Fruit fly (Drosophila melanogaster) whole organism, prepupa: ENCODE data around the gene CG11373.

Source experiments
- Blimp-1 ChIP-seq: fragments of 200-800 bp; sonication (Bioruptor generic); optimal IDR thresholded peaks from 3 replicates; lab custom pipeline; 2017; ENCODE audit warnings: missing biosample characterization, missing genetic modification characterization, mild to moderate bottlenecking, moderate library complexity, missing genetic modification reagents
- CG10631 ChIP-seq: fragments of 200-800 bp; sonication (Bioruptor generic); optimal IDR thresholded peaks from 2 replicates; lab custom pipeline; 2016; ENCODE audit warnings: missing biosample characterization, missing genetic modification characterization
- CG10669 ChIP-seq: fragments of 200-800 bp; sonication (Bioruptor generic); optimal IDR thresholded peaks from 3 replicates; lab custom pipeline; 2018; ENCODE audit warnings: missing biosample characterization, mild to moderate bottlenecking, missing genetic modification characterization, moderate library complexity
- CG11294 ChIP-seq: fragments of 200-800 bp; sonication (Bioruptor generic); IDR thresholded peaks from 2 replicates; pipeline ENCODE4 v1.3.6; 2022; ENCODE audit warnings: missing biosample characterization, missing genetic modification characterization
- CG11762 ChIP-seq: fragments of 200-800 bp; sonication (Bioruptor generic); optimal IDR thresholded peaks from 3 replicates; lab custom pipeline; 2016; ENCODE audit warnings: missing biosample characterization, missing genetic modification characterization; ENCODE audit not compliant: insufficient read depth
- CG11902 ChIP-seq: fragments of 200-800 bp; sonication (Bioruptor generic); optimal IDR thresholded peaks from 3 replicates; lab custom pipeline; 2016; ENCODE audit warnings: missing biosample characterization, missing genetic modification characterization
- CG15336 ChIP-seq: fragments of 200-800 bp; sonication (Bioruptor generic); IDR thresholded peaks from 2 replicates; pipeline ENCODE4 v1.3.6; 2022; ENCODE audit warnings: missing biosample characterization, missing genetic modification characterization
- CG1621 ChIP-seq: fragments of 200-800 bp; sonication (Bioruptor generic); optimal IDR thresholded peaks from 3 replicates; lab custom pipeline; 2018; ENCODE audit warnings: missing biosample characterization, mild to moderate bottlenecking, missing genetic modification characterization
- CG16779 ChIP-seq: fragments of 200-800 bp; sonication (Bioruptor generic); optimal IDR thresholded peaks from 3 replicates; lab custom pipeline; 2017; ENCODE audit warnings: missing biosample characterization, mild to moderate bottlenecking, missing genetic modification characterization
- CG31627 ChIP-seq: fragments of 200-800 bp; sonication (Bioruptor generic); optimal IDR thresholded peaks from 3 replicates; lab custom pipeline; 2016; ENCODE audit warnings: missing biosample characterization, missing genetic modification characterization
- CG34406 ChIP-seq: fragments of 200-800 bp; sonication (Bioruptor generic); optimal IDR thresholded peaks from 3 replicates; lab custom pipeline; 2016; ENCODE audit warnings: missing biosample characterization, missing genetic modification characterization
- CG3919 ChIP-seq: fragments of 200-800 bp; sonication (Bioruptor generic); optimal IDR thresholded peaks from 3 replicates; lab custom pipeline; 2016; ENCODE audit warnings: missing biosample characterization, missing genetic modification characterization
- CG6163 ChIP-seq: fragments of 200-800 bp; sonication (Bioruptor generic); IDR thresholded peaks from 3 replicates; pipeline ENCODE4 v1.3.6; 2022; ENCODE audit warnings: missing biosample characterization, missing genetic modification characterization
- CG6276 ChIP-seq: fragments of 200-800 bp; sonication (Bioruptor generic); optimal IDR thresholded peaks from 2 replicates; lab custom pipeline; 2017; ENCODE audit warnings: missing biosample characterization, mild to moderate bottlenecking, missing genetic modification characterization
- CG6808 ChIP-seq: fragments of 200-800 bp; sonication (Bioruptor generic); optimal IDR thresholded peaks from 3 replicates; lab custom pipeline; 2017; ENCODE audit warnings: missing biosample characterization, missing genetic modification characterization, mild to moderate bottlenecking, moderate library complexity, missing genetic modification reagents
- CG6854 ChIP-seq: fragments of 200-800 bp; sonication (Bioruptor generic); optimal IDR thresholded peaks from 2 replicates; lab custom pipeline; 2017; ENCODE audit warnings: missing biosample characterization, mild to moderate bottlenecking, missing genetic modification characterization
- CG8119 ChIP-seq: fragments of 200-800 bp; sonication (Bioruptor generic); IDR thresholded peaks from 3 replicates; pipeline ENCODE4 v1.3.6; 2022; ENCODE audit warnings: missing biosample characterization, missing genetic modification characterization
- CG8319 ChIP-seq: fragments of 200-800 bp; sonication (Bioruptor generic); optimal IDR thresholded peaks from 3 replicates; lab custom pipeline; 2016; ENCODE audit warnings: missing biosample characterization, missing genetic modification characterization
- CG8632 ChIP-seq: fragments of 200-800 bp; sonication (Bioruptor generic); optimal IDR thresholded peaks from 3 replicates; lab custom pipeline; 2016; ENCODE audit warnings: missing biosample characterization, missing genetic modification characterization
- CG9139 ChIP-seq: fragments of 200-800 bp; sonication (Bioruptor generic); optimal IDR thresholded peaks from 3 replicates; lab custom pipeline; 2017; ENCODE audit warnings: missing biosample characterization, mild to moderate bottlenecking, missing genetic modification characterization
- Eip75B ChIP-seq: fragments of 200-800 bp; sonication (Bioruptor generic); optimal IDR thresholded peaks from 3 replicates; lab custom pipeline; 2016; ENCODE audit warnings: missing biosample characterization, missing genetic modification characterization
- Eip78C ChIP-seq: fragments of 200-800 bp; sonication (Bioruptor generic); peaks from one replicate; lab custom pipeline; 2016; ENCODE audit warnings: missing biosample characterization, missing genetic modification characterization
- Eip93F ChIP-seq: fragments of 200-800 bp; sonication (Bioruptor generic); optimal IDR thresholded peaks from 2 replicates; lab custom pipeline; 2016; ENCODE audit warnings: missing biosample characterization, mild to moderate bottlenecking, missing genetic modification characterization
- Ets21C ChIP-seq: fragments of 200-800 bp; sonication (Bioruptor generic); optimal IDR thresholded peaks from 3 replicates; lab custom pipeline; 2016; ENCODE audit warnings: missing biosample characterization, missing genetic modification characterization
- Ets96B ChIP-seq: fragments of 200-800 bp; optimal IDR thresholded peaks from 2 replicates; lab custom pipeline; 2019; ENCODE audit warnings: missing biosample characterization, mild to moderate bottlenecking, missing genetic modification characterization, moderate library complexity
- Hr38 ChIP-seq: sonication (Bioruptor generic); optimal IDR thresholded peaks from 2 replicates; lab custom pipeline; 2016; ENCODE audit warnings: missing biosample characterization, missing genetic modification characterization
- Hr39 ChIP-seq: fragments of 200-800 bp; sonication (Bioruptor generic); optimal IDR thresholded peaks from 2 replicates; lab custom pipeline; 2016; ENCODE audit warnings: missing biosample characterization, missing genetic modification characterization
- Hr4 ChIP-seq: fragments of 200-800 bp; sonication (Bioruptor generic); optimal IDR thresholded peaks from 3 replicates; lab custom pipeline; 2016; ENCODE audit warnings: missing biosample characterization, missing genetic modification characterization
- Lpt ChIP-seq: fragments of 200-800 bp; sonication (Bioruptor generic); optimal IDR thresholded peaks from 3 replicates; lab custom pipeline; 2016; ENCODE audit warnings: missing biosample characterization, missing genetic modification characterization
- OdsH ChIP-seq: fragments of 200-800 bp; sonication (Bioruptor generic); optimal IDR thresholded peaks from 3 replicates; lab custom pipeline; 2016; ENCODE audit warnings: missing biosample characterization, missing genetic modification characterization
- Smox ChIP-seq: fragments of 200-800 bp; sonication (Bioruptor generic); optimal IDR thresholded peaks from 3 replicates; lab custom pipeline; 2016; ENCODE audit warnings: missing biosample characterization, missing genetic modification characterization
- Sox102F ChIP-seq: fragments of 200-800 bp; sonication (Bioruptor generic); optimal IDR thresholded peaks from 2 replicates; lab custom pipeline; 2016; ENCODE audit warnings: missing biosample characterization, mild to moderate bottlenecking, missing genetic modification characterization
- Sox14 ChIP-seq: fragments of 200-800 bp; sonication (Bioruptor generic); optimal IDR thresholded peaks from 3 replicates; lab custom pipeline; 2016; ENCODE audit warnings: missing biosample characterization, missing genetic modification characterization
- Sox15 ChIP-seq: fragments of 200-800 bp; sonication (Bioruptor generic); optimal IDR thresholded peaks from 3 replicates; lab custom pipeline; 2016; ENCODE audit warnings: missing biosample characterization, missing genetic modification characterization
- achi ChIP-seq: fragments of 200-800 bp; sonication (Bioruptor generic); optimal IDR thresholded peaks from 3 replicates; lab custom pipeline; 2016; ENCODE audit warnings: missing biosample characterization, missing genetic modification characterization
- cyc ChIP-seq: fragments of 200-800 bp; sonication (Bioruptor generic); optimal IDR thresholded peaks from 3 replicates; lab custom pipeline; 2016; ENCODE audit warnings: missing biosample characterization, missing genetic modification characterization
- dac ChIP-seq: fragments of 200-800 bp; sonication (Bioruptor generic); optimal IDR thresholded peaks from 2 replicates; lab custom pipeline; 2017; ENCODE audit warnings: missing biosample characterization, mild to moderate bottlenecking, missing genetic modification characterization
- dsx ChIP-seq: fragments of 200-800 bp; optimal IDR thresholded peaks from 3 replicates; lab custom pipeline; 2019; ENCODE audit warnings: missing biosample characterization, mild to moderate bottlenecking, missing genetic modification characterization, moderate library complexity; ENCODE audit not compliant: poor library complexity, severe bottlenecking
- esn ChIP-seq: fragments of 200-800 bp; sonication (Bioruptor generic); optimal IDR thresholded peaks from 2 replicates; lab custom pipeline; 2016; ENCODE audit warnings: missing biosample characterization, mild to moderate bottlenecking, missing genetic modification characterization, moderate library complexity
- fd59A ChIP-seq: fragments of 200-800 bp; sonication (Bioruptor generic); optimal IDR thresholded peaks from 2 replicates; lab custom pipeline; 2017; ENCODE audit warnings: missing biosample characterization, mild to moderate bottlenecking, missing genetic modification characterization, missing genetic modification reagents
- fd85E ChIP-seq: fragments of 200-800 bp; sonication (Bioruptor generic); optimal IDR thresholded peaks from 3 replicates; lab custom pipeline; 2016; ENCODE audit warnings: missing biosample characterization, missing genetic modification characterization
- fkh ChIP-seq: fragments of 200-800 bp; sonication (Bioruptor generic); optimal IDR thresholded peaks from 3 replicates; lab custom pipeline; 2017; ENCODE audit warnings: missing biosample characterization, mild to moderate bottlenecking, missing genetic modification characterization, moderate library complexity
- lz ChIP-seq: fragments of 200-800 bp; sonication (Bioruptor generic); optimal IDR thresholded peaks from 3 replicates; lab custom pipeline; 2016; ENCODE audit warnings: missing biosample characterization, missing genetic modification characterization
- net ChIP-seq: fragments of 200-800 bp; sonication (Bioruptor generic); optimal IDR thresholded peaks from 3 replicates; lab custom pipeline; 2016; ENCODE audit warnings: missing biosample characterization, missing genetic modification characterization
- salr ChIP-seq, 2 experiments: fragments of 200-800 bp; sonication (Bioruptor generic); optimal IDR thresholded peaks; 3 replicates each; lab custom pipeline; 2016 to 2018; ENCODE audit warnings: missing biosample characterization in 2 of 2, missing genetic modification characterization in 2 of 2, mild to moderate bottlenecking in 1 of 2
- spab ChIP-seq: fragments of 200-800 bp; sonication (Bioruptor generic); optimal IDR thresholded peaks from 2 replicates; lab custom pipeline; 2017; ENCODE audit warnings: missing biosample characterization, mild to moderate bottlenecking, missing genetic modification characterization, missing genetic modification reagents
- ss ChIP-seq, 2 experiments: fragments of 200-800 bp; sonication (Bioruptor generic); optimal IDR thresholded peaks; 2 replicates in 1 of 2; 3 replicates in 1 of 2; lab custom pipeline; 2017 to 2018; ENCODE audit warnings: mild to moderate bottlenecking in 2 of 2, missing biosample characterization in 2 of 2, missing genetic modification characterization in 2 of 2, moderate library complexity in 1 of 2
- svp ChIP-seq: fragments of 200-800 bp; sonication (Bioruptor generic); peaks from one replicate; lab custom pipeline; 2016; ENCODE audit warnings: missing biosample characterization, missing genetic modification characterization
- topi ChIP-seq: fragments of 200-800 bp; sonication (Bioruptor generic); optimal IDR thresholded peaks from 3 replicates; lab custom pipeline; 2016; ENCODE audit warnings: missing biosample characterization, missing genetic modification characterization
- vri ChIP-seq: fragments of 200-800 bp; sonication (Bioruptor generic); optimal IDR thresholded peaks from 3 replicates; lab custom pipeline; 2016; ENCODE audit warnings: missing biosample characterization, mild to moderate bottlenecking, missing genetic modification characterization

The CG11373 gene

dm6 chr3R:6007123-6008000, 46.6 kb upstream of the CG11373 start:
- TF ChIP-seq net (GFP tag; lab: Kevin White, UChicago) (peak; percentile 32), CG9139 (GFP tag; lab: Kevin White, UChicago) (no peak), CG6276 (GFP tag; lab: Kevin White, UChicago) (peak; percentile 32), Hr39 (GFP tag; lab: Kevin White, UChicago) (no peak), fd59A (GFP tag; lab: Kevin White, UChicago) (peak; percentile 11), CG31627 (GFP tag; lab: Kevin White, UChicago) (no peak), Sox102F (GFP tag; lab: Kevin White, UChicago) (peak; percentile 41), CG11762 (GFP tag; lab: Kevin White, UChicago) (no peak), OdsH (GFP tag; lab: Kevin White, UChicago) (no peak), achi (GFP tag; lab: Kevin White, UChicago) (no peak), dac (GFP tag; lab: Kevin White, UChicago) (no peak), fd85E (GFP tag; lab: Kevin White, UChicago) (no peak), Smox (GFP tag; lab: Kevin White, UChicago) (no peak), Hr38 (GFP tag; lab: Kevin White, UChicago) (no peak), Eip93F (no peak), Eip75B (GFP tag; lab: Kevin White, UChicago) (peak; percentile 29), CG6854 (GFP tag; lab: Kevin White, UChicago) (peak; percentile 38), vri (GFP tag; lab: Kevin White, UChicago) (peak; percentile 53), CG8632 (GFP tag; lab: Kevin White, UChicago) (no peak), CG8119 (GFP tag; lab: Robert Waterston, UW) (no peak), esn (GFP tag; lab: Kevin White, UChicago) (no peak), Lpt (GFP tag; lab: Kevin White, UChicago) (peak; percentile 63), Sox14 (GFP tag; lab: Kevin White, UChicago) (peak; percentile 65), svp (peak; percentile 63), Sox15 (GFP tag; lab: Kevin White, UChicago) (no peak), CG34406 (no peak), CG15336 (peak; percentile 20; the same call in 1 of the 2 replicates), ss (GFP tag; optimal IDR thresholded peaks at IDR 0.05; lab: Kevin White, UChicago) (peak; percentile 76 to 78), CG10631 (GFP tag; lab: Kevin White, UChicago) (no peak), topi (peak; percentile 1), dsx (peak; percentile 58), spab (peak; percentile 42), Ets96B (peak; percentile 24), fkh (GFP tag; lab: Kevin White, UChicago) (peak; percentile 50), CG16779 (peak; percentile 9), CG11294 (GFP tag; lab: Robert Waterston, UW) (no peak), Hr4 (GFP tag; lab: Kevin White, UChicago) (peak; percentile 4), CG6163 (GFP tag; lab: Robert Waterston, UW) (peak; percentile 67), CG3919 (GFP tag; lab: Kevin White, UChicago) (no peak), CG10669 (GFP tag; lab: Kevin White, UChicago) (peak; percentile 11), Ets21C (GFP tag; lab: Kevin White, UChicago) (no peak), Blimp-1 (GFP tag; lab: Kevin White, UChicago) (peak; percentile 26), salr (GFP tag; optimal IDR thresholded peaks at IDR 0.05; lab: Kevin White, UChicago) (peak in 1 of 2 experiments; percentile 55), CG11902 (no peak), CG6808 (GFP tag; lab: Kevin White, UChicago) (peak; percentile 55), CG8319 (GFP tag; lab: Kevin White, UChicago) (no peak), Eip78C (GFP tag; lab: Kevin White, UChicago) (peak; percentile 74), lz (GFP tag; lab: Kevin White, UChicago) (no peak), CG1621 (tag; lab: Kevin White, UChicago) (peak; percentile 44), cyc (GFP tag; lab: Kevin White, UChicago) (no peak)
